Worm (Caenorhabditis elegans) whole organism, early embryonic: ENCODE results near the gene M02B1.4.

Experiments
- B0310.2 ChIP-seq: sonication (generic microtip); optimal IDR thresholded peaks from 2 replicates; lab custom pipeline; 2016; ENCODE audit warnings: mild to moderate bottlenecking, missing genetic modification characterization, missing compliant biosample characterization
- F13C5.2 ChIP-seq: sonication (generic microtip); optimal IDR thresholded peaks from 2 replicates; lab custom pipeline; 2017; ENCODE audit warnings: mild to moderate bottlenecking, missing genetic modification characterization, inconsistent platforms, missing compliant biosample characterization
- aly-1 ChIP-seq: sonication (generic microtip); optimal IDR thresholded peaks from 2 replicates; lab custom pipeline; 2016; ENCODE audit warnings: missing genetic modification characterization, missing compliant biosample characterization
- ama-1 ChIP-seq: fragments of 150-350 bp; optimal IDR thresholded peaks from 2 replicates; lab custom pipeline; 2014
- ceh-13 ChIP-seq: fragments of 200-800 bp; sonication (Bioruptor generic); optimal IDR thresholded peaks from 2 replicates; lab custom pipeline; 2018; ENCODE audit warnings: mild to moderate bottlenecking, missing genetic modification characterization, missing compliant biosample characterization
- ceh-36 ChIP-seq: sonication (generic microtip); optimal IDR thresholded peaks from 2 replicates; lab custom pipeline; 2016; ENCODE audit warnings: missing genetic modification characterization, inconsistent platforms, missing compliant biosample characterization
- ets-7 ChIP-seq: sonication (generic microtip); optimal IDR thresholded peaks from 2 replicates; lab custom pipeline; 2016; ENCODE audit warnings: missing genotype, missing genetic modification characterization, missing compliant biosample characterization
- flt-1 ChIP-seq: fragments of 200-800 bp; sonication (Bioruptor generic); IDR thresholded peaks from 2 replicates; pipeline ENCODE4 v1.3.6; 2022; ENCODE audit warnings: missing genetic modification characterization, missing compliant biosample characterization
- hmbx-1 ChIP-seq: sonication (generic microtip); optimal IDR thresholded peaks from 2 replicates; lab custom pipeline; 2016; ENCODE audit warnings: mild to moderate bottlenecking, missing genetic modification characterization, missing compliant biosample characterization
- hmg-4 ChIP-seq: fragments of 200-800 bp; sonication (Bioruptor generic); optimal IDR thresholded peaks from 2 replicates; lab custom pipeline; 2018; ENCODE audit warnings: mild to moderate bottlenecking, missing genetic modification characterization, missing compliant biosample characterization
- hnd-1 ChIP-seq: sonication (generic microtip); optimal IDR thresholded peaks from 2 replicates; lab custom pipeline; 2016; ENCODE audit warnings: missing genetic modification characterization, missing compliant biosample characterization
- pes-1 ChIP-seq: fragments of 200-800 bp; sonication (Bioruptor generic); IDR thresholded peaks from 2 replicates; pipeline ENCODE4 v1.3.6; 2022; ENCODE audit warnings: missing genetic modification reagents, missing genetic modification characterization, missing compliant biosample characterization
- scrt-1 ChIP-seq: fragments of 200-800 bp; sonication (Bioruptor generic); IDR thresholded peaks from 2 replicates; pipeline ENCODE4 v1.3.6; 2022; ENCODE audit warnings: missing genetic modification characterization, missing compliant biosample characterization
- sea-1 ChIP-seq: fragments of 200-800 bp; sonication (Bioruptor generic); conservative IDR thresholded peaks from 2 replicates; pipeline ENCODE4 v1.3.6; 2022; ENCODE audit warnings: missing genetic modification characterization, missing compliant biosample characterization
- tbx-11 ChIP-seq: fragments of 200-800 bp; sonication (Bioruptor generic); IDR thresholded peaks from 2 replicates; pipeline ENCODE4 v1.3.6; 2022; ENCODE audit warnings: missing genetic modification characterization, missing compliant biosample characterization
- tbx-37 ChIP-seq: fragments of 200-800 bp; sonication (Bioruptor generic); conservative IDR thresholded peaks from 2 replicates; pipeline ENCODE4 v1.3.6; 2022; ENCODE audit warnings: missing genetic modification reagents, missing genetic modification characterization, missing compliant biosample characterization
- tra-4 ChIP-seq: sonication (generic microtip); optimal IDR thresholded peaks from 2 replicates; lab custom pipeline; 2017; ENCODE audit warnings: missing genetic modification characterization, missing compliant biosample characterization

Gene M02B1.4

DNA sequence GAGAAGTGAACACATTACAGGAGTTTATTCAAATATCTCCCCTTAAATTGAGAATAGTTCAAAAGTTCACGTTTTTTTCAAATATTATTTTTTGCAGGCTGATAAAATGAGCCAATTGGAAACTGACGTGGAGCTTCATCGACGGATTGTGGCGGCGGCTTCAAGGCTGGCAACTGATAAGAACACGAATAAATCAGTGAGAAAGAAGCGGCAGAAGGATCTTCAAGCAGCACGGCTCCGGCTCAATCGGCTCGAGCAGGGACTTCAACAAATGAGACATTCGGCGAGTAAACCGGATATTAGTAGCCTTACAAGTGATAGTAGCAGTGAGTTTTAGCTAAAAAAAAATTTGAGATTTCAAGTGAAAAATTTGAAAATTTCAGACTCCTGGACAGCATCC, at the start of gene M02B1.4:
TSS of gene M02B1.4 (minus strand) at position 9 of the 400 bp plus-strand sequence.
- no peak for TF ChIP-seq ceh-36 (tag; lab: Kevin White, UChicago)
- TF ChIP-seq tbx-11 = no peak
- TF ChIP-seq ceh-13 = no peak
- no peak for TF ChIP-seq sea-1 (GFP tag; lab: Robert Waterston, UW)
- no peak for TF ChIP-seq hmbx-1 (tag; lab: Kevin White, UChicago)
- TF ChIP-seq flt-1 (GFP tag; lab: Robert Waterston, UW) = no peak
- TF ChIP-seq F13C5.2 (tag; lab: Kevin White, UChicago) = no peak
- no peak for TF ChIP-seq scrt-1 (GFP tag; lab: Robert Waterston, UW)
- no peak for TF ChIP-seq ets-7 (tag; lab: Kevin White, UChicago)
- TF ChIP-seq aly-1 (tag; lab: Kevin White, UChicago) = no peak
- no peak for TF ChIP-seq tbx-37 (GFP tag; lab: Robert Waterston, UW)
- TF ChIP-seq hnd-1 = no peak
- TF ChIP-seq tra-4 (tag; lab: Kevin White, UChicago) = no peak
- TF ChIP-seq B0310.2 = no peak
- TF ChIP-seq hmg-4 (GFP tag; lab: Kevin White, UChicago) = no peak
- TF ChIP-seq pes-1 (GFP tag; lab: Robert Waterston, UW) = no peak

DNA sequence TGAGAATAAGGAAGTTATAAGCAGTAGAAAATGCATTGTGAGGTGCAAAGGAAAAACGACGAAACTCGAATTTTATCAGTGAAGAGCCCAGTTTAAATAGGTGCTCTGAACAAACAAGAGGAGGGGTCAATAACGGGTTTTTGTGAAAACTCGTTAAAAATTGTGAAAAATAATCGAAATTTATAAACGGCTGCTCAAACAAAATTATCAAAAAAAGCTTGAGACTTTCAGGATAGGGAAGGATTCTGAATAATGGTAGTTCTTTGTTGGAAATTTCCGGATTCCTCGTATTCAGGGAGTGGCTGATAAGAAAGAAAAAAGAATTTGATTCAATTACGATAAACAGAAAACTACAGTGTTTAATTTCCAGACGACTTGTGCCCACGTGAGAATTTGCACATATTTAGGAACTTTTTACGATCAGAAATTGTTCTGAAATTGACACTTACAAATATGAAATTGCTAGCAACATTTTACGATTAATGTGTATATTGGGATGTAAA, 46.4 kb upstream of the M02B1.4 start, which contains the start of gene clec-187:
TSS of gene clec-187 (minus strand) at position 51 of the 503 bp plus-strand sequence.
- no peak for TF ChIP-seq hmbx-1 (tag; lab: Kevin White, UChicago)
- TF ChIP-seq ceh-36 (tag; lab: Kevin White, UChicago) = no peak
- no peak for TF ChIP-seq B0310.2
- no peak for TF ChIP-seq tbx-37 (GFP tag; lab: Robert Waterston, UW)
- no peak for TF ChIP-seq tra-4 (tag; lab: Kevin White, UChicago)
- TF ChIP-seq hmg-4 (GFP tag; lab: Kevin White, UChicago) = no peak
- no peak for TF ChIP-seq ceh-13
- TF ChIP-seq hnd-1 = no peak
- TF ChIP-seq F13C5.2 (tag; lab: Kevin White, UChicago) = no peak
- no peak for TF ChIP-seq flt-1 (GFP tag; lab: Robert Waterston, UW)
- no peak for TF ChIP-seq pes-1 (GFP tag; lab: Robert Waterston, UW)
- TF ChIP-seq scrt-1 (GFP tag; lab: Robert Waterston, UW) = no peak
- no peak for TF ChIP-seq ets-7 (tag; lab: Kevin White, UChicago)
- no peak for TF ChIP-seq sea-1 (GFP tag; lab: Robert Waterston, UW)
- TF ChIP-seq ama-1 (lab: Kevin White, UChicago) = no peak

- TF ChIP-seq hmbx-1 (tag; lab: Kevin White, UChicago) (no peak), sea-1 (GFP tag; lab: Robert Waterston, UW) (no peak), pes-1 (GFP tag; lab: Robert Waterston, UW) (no peak), tbx-37 (GFP tag; lab: Robert Waterston, UW) (no peak), ets-7 (tag; lab: Kevin White, UChicago) (no peak), aly-1 (tag; lab: Kevin White, UChicago) (no peak), ama-1 (lab: Kevin White, UChicago) (no peak), hmg-4 (GFP tag; lab: Kevin White, UChicago) (no peak), tbx-11 (no peak), tra-4 (tag; lab: Kevin White, UChicago) (no peak), scrt-1 (GFP tag; lab: Robert Waterston, UW) (no peak)
Observed at ce11 chrIV:12870315-12870714, 45.2 kb upstream of the M02B1.4 start.

- TF ChIP-seq flt-1 (GFP tag; lab: Robert Waterston, UW) (no peak), aly-1 (tag; lab: Kevin White, UChicago) (no peak), tbx-11 (no peak), pes-1 (GFP tag; lab: Robert Waterston, UW) (no peak), B0310.2 (no peak), F13C5.2 (tag; lab: Kevin White, UChicago) (no peak), ceh-36 (tag; lab: Kevin White, UChicago) (no peak), hmg-4 (GFP tag; lab: Kevin White, UChicago) (no peak), ceh-13 (no peak), ama-1 (lab: Kevin White, UChicago) (no peak), tra-4 (tag; lab: Kevin White, UChicago) (no peak), tbx-37 (GFP tag; lab: Robert Waterston, UW) (no peak), scrt-1 (GFP tag; lab: Robert Waterston, UW) (no peak), ets-7 (tag; lab: Kevin White, UChicago) (no peak), sea-1 (GFP tag; lab: Robert Waterston, UW) (no peak), hmbx-1 (tag; lab: Kevin White, UChicago) (no peak), hnd-1 (no peak)
Observed at ce11 chrIV:12869812-12870211, 44.7 kb upstream of the M02B1.4 start.

- no peak for TF ChIP-seq ceh-36 (tag; lab: Kevin White, UChicago)
- no peak for TF ChIP-seq hnd-1
- TF ChIP-seq flt-1 (GFP tag; lab: Robert Waterston, UW) = no peak
- TF ChIP-seq ama-1 (lab: Kevin White, UChicago) = no peak
- no peak for TF ChIP-seq B0310.2
- TF ChIP-seq tbx-11 = no peak
- no peak for TF ChIP-seq tbx-37 (GFP tag; lab: Robert Waterston, UW)
- TF ChIP-seq scrt-1 (GFP tag; lab: Robert Waterston, UW) = no peak
- TF ChIP-seq F13C5.2 (tag; lab: Kevin White, UChicago) = no peak
- no peak for TF ChIP-seq ceh-13
- TF ChIP-seq sea-1 (GFP tag; lab: Robert Waterston, UW) = no peak
- no peak for TF ChIP-seq tra-4 (tag; lab: Kevin White, UChicago)
- TF ChIP-seq pes-1 (GFP tag; lab: Robert Waterston, UW) = no peak
- TF ChIP-seq hmg-4 (GFP tag; lab: Kevin White, UChicago) = no peak
Observed at ce11 chrIV:12869383-12869782, 44.3 kb upstream of the M02B1.4 start.

DNA sequence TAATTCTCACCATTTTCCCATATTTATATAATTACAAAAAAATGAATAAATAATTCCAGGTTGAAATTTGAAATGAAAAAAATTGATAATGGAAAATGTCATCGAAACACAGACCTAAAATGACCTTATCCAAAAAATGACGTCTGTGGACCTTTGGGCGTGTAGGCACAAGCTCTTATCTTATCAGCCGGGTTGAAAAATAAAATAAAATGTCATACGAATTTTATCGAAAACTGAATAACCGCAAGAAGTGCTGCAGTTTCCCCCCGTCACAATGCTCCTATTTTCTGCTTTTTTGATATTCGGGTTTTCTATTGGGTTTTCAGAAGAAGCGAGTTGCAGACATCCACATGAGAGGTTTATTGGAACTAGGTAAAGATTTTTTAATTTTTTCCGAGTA, 40.8 kb upstream of the M02B1.4 start, which contains the start of gene clec-186:
TSS of gene clec-186 (plus strand) at position 226 of the 400 bp plus-strand sequence.
- no peak for TF ChIP-seq flt-1 (GFP tag; lab: Robert Waterston, UW)
- no peak for TF ChIP-seq scrt-1 (GFP tag; lab: Robert Waterston, UW)
- no peak for TF ChIP-seq ceh-36 (tag; lab: Kevin White, UChicago)

DNA sequence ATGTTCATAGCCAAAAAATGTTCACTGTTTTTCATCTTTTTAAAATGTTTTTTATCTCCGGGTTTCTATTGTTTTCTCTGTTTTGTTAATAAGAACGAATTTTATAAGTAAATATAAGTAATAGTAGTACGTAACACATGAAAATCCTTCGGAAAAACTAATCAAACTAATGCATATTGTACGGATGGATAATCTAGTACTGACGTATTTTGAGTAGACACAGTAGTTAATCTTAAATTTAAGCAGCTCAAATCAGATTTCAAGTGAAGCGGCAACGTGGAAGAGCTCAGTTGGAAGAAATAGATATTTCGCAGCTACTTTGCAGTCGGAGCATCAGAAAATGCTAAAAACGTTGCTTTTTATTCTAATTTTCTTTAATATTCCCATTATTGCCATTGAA, 34.7 kb upstream of the M02B1.4 start, which contains the start of gene gcy-18:
TSS of gene gcy-18 (plus strand) at position 301 of the 400 bp plus-strand sequence.
- TF ChIP-seq aly-1 (tag; lab: Kevin White, UChicago) (no peak), hnd-1 (no peak), F13C5.2 (tag; lab: Kevin White, UChicago) (no peak), ceh-36 (tag; lab: Kevin White, UChicago) (no peak), ceh-13 (no peak), pes-1 (GFP tag; lab: Robert Waterston, UW) (no peak)
